Fruit fly (Drosophila melanogaster): ENCODE results near the gene RhoU.

DNA sequence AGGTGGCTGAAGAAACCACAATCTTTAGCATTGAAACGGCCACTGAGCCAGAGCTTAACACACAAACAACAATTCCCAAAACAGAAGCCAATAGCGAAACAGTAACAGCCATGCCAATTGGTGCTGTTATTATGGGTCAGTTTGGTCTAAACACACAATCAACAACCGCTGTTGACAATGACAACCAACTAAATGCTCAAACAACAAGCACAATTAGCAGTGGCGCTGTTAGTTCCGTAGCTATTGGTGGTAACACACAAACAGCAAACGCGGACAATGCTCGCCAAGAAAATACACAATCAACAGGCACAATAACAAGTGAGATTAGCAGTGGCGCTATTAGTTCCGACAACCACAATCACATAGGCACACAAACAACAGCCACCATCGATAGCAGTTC, 42.5 kb upstream of the RhoU start:
- TF ChIP-seq pan (optimal IDR thresholded peaks at IDR 0.05) (no peak), Dll (optimal IDR thresholded peaks at IDR 0.05) (no peak), usp (GFP tag; optimal IDR thresholded peaks at IDR 0.05) (no peak), EcR (GFP tag; optimal IDR thresholded peaks at IDR 0.05) (no peak), psq (optimal IDR thresholded peaks at IDR 0.05) (no peak), CG8478 (optimal IDR thresholded peaks at IDR 0.05) (no peak)
